Worm (Caenorhabditis elegans): Measurements from ENCODE around the gene eak-7.

Gene eak-7

DNA sequence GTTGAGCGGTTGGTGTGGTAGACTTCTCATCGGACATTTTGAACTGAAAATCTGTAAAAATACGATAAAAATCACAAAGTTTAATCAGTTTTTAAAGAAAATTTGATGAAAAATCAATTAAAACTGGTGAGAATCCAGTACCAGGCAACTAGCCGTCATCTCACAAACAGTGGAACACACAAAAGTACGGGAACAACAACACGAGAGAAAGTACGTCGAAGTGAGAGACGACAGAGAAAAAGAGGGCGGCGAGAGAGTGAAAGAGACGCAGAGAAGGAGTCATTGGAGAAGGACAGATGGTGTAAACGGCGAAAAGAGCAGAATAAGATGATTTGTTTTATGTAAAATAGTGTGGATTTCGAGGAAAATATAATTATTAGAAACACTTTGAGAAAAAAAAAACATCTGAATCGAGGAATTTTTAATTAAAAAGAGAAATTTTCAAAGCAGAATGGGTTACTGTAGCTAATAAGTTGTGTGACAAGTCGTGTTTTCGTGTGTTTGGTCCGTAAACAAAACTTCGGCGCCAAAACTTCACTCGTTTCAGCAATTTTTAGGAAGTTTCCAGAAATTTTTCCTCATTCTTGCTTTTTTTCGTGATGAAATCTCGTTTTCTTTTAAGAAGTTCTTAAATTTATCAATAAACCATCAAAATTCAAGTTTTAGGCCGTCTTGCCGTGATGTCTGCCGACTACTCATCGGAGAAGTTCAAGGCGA is 1.6 kb upstream of the eak-7 start, which contains the start of the genes hsb-1 and let-99:
Gene hsb-1, minus strand, starts transcription at position 51 of the 717 bp plus-strand sequence.
Gene let-99, plus strand, starts transcription at position 667 of the 717 bp plus-strand sequence.
- TF ChIP-seq unc-62 (GFP tag; optimal IDR thresholded peaks at IDR 0.05), result no peak

DNA sequence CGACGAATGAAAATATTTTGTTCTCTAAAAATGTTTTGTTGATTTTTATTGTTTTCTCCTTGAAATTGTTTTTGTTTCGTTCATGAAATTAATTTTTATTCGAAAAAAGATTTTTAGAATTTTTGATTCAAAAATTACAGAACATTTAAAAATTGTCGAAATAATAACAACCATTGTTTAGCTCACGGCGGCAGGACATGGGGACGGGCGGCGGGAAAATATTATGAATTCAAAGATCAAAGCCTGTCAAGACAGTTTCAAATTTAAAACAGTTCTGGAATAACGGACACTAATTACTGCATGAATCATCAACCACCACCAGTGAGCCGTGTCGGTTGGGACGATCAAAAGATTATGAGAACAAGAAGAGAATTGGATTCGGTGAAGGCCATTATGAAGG is 5.2 kb downstream of the eak-7 start, which contains the start of gene snb-7:
Gene snb-7, plus strand, starts transcription at position 301 of the 400 bp plus-strand sequence.
- TF ChIP-seq unc-62 (GFP tag; optimal IDR thresholded peaks at IDR 0.05), result no peak

DNA sequence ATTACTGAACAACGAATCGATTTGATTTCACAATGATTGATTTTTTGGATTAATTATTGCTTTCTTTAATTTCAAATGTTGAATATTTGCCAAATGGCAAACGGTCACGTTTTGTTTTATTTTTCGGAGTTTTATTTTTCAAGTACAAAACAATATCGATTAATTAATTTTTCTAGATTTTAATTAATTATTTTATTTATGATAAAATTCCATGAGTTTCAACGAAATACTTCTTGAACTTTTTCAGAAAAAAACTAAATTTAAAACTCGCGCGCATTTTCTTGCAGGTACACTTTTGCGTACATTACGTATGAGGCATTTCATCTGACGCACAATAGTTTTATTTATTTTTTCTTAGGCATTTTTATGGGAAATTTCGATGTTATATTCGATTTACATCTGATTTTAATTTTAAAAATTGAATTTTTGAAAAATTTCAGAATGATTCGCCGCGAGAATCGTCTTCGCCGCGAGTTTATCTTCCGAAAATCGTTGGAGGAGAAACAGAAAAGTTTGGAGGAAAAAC is 6.8 kb downstream of the eak-7 start, which contains the start of the genes ZK795.2 and ZK795.3:
Gene ZK795.2, minus strand, starts transcription at position 51 of the 526 bp plus-strand sequence.
Gene ZK795.3, plus strand, starts transcription at position 441 of the 526 bp plus-strand sequence.
- TF ChIP-seq unc-62 (GFP tag; optimal IDR thresholded peaks at IDR 0.05), result no peak

DNA sequence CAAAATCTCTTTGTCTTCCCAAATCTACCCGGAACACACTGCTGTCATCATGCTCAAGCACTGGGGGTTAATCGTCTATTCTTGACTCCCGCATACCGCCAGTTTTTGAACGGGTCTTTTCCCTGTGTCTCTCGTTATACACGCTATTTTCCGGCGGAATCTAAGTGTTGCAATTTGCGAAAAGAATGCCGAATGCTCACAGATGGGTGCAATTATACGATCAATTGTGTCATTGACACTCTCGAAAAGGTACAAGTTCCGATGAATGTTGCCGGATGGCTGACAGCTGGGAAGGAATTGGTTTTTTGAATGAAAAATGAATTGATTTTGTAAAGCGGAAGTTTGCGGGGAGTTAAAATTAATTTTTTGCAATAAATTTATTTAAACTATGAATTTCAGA is 13.8 kb downstream of the eak-7 start:
- no peak for TF ChIP-seq unc-62 (GFP tag; optimal IDR thresholded peaks at IDR 0.05)

DNA sequence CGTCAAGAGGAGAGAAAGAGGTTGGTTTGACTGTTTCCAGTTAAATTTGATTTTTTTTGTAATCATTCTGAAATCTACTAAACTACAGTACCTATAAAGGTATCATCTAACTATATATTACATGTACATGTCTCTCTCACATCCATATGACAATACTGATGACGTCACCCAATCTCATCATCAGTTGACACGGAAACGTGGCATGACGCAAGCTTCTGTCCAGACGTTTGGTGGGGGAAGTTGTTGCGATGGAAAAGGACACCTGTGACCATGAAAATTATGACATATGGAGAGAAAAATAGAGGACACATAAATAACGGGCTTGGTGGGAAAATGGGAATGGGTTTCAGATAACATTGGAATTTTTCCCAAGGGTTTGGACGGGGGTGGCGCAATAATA is 16.8 kb downstream of the eak-7 start:
- TF ChIP-seq unc-62 (GFP tag; optimal IDR thresholded peaks at IDR 0.05), result no peak

DNA sequence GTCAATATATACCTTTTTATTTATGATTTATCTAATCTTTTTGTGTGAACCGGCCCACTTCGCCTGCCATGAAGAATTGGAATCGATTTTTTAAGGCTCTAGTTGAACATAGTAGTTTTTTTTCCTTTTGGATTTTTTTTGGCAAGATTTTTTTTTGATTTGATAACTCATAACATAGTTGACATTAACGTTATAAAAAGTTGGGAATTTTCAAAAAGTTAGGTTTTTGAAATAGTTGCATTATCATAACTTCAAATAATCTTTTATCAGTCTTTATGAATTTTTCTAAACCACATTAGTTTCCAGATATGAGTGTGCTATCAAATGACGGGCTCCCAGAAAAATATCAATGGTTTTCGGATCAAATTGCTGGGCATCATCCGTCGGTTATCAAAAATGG is 18.0 kb downstream of the eak-7 start, which contains the start of gene ipmk-1:
Gene ipmk-1, plus strand, starts transcription at position 301 of the 400 bp plus-strand sequence.
- TF ChIP-seq unc-62 (GFP tag; optimal IDR thresholded peaks at IDR 0.05), result no peak

DNA sequence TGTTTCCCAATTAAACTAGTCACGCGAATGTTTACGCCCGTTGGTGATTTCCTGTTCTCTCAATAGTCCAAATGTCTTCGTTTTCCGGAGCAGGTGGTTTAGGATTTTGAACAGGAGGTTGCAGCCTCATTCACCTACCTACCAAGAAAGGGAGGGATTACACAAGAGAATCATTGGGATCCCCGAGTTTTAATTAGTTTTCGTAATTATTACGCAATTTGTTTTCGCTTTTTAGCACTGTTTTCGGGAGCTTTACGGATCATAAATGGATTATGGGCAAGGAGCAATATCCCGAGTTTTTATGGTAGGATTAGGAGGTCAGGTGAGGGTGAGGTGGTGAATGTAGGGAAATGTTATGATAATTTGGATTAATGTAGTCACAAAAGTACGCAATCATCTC is 19.9 kb downstream of the eak-7 start:
- TF ChIP-seq unc-62 (GFP tag; optimal IDR thresholded peaks at IDR 0.05), result no peak

DNA sequence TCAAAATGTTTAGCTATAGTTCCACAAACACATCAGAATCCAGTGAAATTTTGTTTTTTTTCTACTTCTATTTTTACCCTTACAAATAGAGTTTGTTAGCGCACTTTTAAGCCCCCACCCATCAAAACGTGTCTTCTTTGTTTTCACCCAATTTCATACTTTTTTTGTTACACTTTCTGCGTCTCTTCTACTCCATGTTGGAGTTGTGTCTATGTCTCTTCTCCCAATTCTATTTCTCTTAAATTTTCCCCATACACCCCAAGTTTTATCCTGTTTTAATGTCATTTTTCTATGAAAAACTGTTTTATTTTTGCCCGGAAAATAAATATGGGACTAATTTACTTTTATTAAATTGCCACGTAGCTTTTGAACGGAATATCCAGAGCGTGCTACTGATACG is 20.4 kb downstream of the eak-7 start:
- no peak for TF ChIP-seq unc-62 (GFP tag; optimal IDR thresholded peaks at IDR 0.05)

DNA sequence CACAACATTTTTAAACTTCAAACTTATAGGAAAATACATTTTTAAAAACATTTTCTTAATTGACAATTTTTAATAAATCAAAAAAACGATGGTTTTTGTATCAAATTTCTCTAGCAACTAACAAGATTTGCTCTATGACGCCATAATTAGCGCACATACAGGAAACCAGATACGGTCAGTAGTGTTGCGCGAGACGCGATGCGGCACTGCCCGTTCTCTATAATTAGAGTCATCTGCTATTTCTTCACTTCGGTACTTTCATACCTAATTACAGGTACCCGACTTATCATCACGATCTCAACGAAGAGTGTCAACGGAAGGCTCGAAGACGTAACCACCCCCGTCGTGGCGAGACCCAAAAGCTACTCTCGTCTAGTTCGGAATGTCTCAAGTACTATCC is 21.2 kb downstream of the eak-7 start:
- no peak for TF ChIP-seq unc-62 (GFP tag; optimal IDR thresholded peaks at IDR 0.05)

DNA sequence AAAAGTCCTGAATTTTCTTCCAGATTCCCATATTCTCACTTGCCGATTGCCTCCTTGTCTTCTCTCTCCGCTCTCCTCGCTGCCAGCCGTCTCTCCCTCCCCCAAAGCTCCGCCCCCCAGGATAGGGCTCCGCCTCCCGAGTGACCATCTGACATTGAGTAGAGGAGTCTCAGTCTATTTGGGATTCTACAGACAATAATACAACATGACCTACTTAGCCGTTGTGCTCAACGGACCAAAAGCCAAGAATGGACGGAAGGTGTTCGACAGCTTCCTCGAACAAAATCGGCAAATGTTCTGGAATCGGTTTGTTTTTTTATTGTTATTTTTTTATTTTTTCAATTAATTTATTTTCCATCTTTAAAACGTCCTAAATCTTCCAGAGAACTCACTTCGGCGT is 23.8 kb downstream of the eak-7 start, which contains the start of gene ham-1:
Gene ham-1, plus strand, starts transcription at position 173 of the 400 bp plus-strand sequence.
- no peak for TF ChIP-seq unc-62 (GFP tag; optimal IDR thresholded peaks at IDR 0.05)

DNA sequence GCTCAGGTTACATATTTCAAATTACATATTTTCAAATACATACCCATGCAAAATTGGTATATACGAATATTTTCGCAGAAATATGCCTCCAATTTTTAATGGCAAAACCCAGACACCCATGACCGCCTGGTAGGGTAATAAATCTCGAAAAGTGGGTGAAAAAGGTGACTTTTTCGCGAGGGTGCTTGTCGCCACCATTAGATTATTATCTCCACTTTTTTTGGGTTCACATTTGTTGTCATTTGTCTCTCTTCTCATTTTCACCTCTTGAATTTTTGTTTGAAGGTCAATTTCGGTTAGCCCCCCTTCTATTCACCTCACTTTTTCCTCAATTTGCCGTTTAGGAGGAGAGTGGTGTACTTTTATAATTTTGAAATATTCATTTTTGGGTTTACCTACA is 25.5 kb downstream of the eak-7 start:
- TF ChIP-seq unc-62 (GFP tag; optimal IDR thresholded peaks at IDR 0.05), result no peak

DNA sequence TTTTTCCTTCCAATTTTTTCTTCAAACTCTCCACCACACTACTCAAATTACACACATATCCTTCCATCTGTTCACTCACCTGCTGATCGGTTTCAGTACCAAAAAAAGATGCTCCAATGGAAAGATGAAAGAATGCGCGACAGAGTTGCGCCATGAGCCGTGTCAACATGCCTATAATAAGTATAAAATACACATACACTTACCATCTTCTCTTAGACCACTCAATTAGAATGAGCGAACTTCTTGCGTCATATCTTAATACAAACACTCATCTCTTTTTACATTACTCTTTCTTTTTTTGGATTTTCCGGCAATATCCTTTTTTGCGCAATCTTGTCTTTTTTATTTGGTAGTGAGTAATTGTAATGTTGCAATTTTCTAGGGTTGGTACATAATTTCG is 28.1 kb downstream of the eak-7 start:
- TF ChIP-seq unc-62 (GFP tag; optimal IDR thresholded peaks at IDR 0.05), result no peak

DNA sequence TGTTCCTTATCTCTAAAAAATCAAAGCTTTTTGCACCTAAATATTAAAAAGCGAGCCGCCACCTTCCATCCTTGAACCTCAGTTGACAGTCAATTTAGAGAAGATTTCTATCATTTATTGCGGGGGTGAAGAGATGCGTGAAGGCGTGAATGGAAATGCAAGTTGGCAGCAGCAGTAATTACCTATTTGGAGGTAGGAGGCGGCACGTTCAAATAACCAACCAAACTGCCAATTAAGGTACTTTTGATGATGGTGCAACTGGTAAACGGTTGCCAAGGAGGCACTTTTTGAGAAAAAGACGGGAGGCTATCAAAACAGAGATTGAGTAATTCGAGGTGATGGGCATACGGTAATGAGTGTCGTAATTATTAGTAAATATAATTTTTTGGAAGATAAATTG is 29.4 kb downstream of the eak-7 start:
- TF ChIP-seq unc-62 (GFP tag; optimal IDR thresholded peaks at IDR 0.05), result no peak

DNA sequence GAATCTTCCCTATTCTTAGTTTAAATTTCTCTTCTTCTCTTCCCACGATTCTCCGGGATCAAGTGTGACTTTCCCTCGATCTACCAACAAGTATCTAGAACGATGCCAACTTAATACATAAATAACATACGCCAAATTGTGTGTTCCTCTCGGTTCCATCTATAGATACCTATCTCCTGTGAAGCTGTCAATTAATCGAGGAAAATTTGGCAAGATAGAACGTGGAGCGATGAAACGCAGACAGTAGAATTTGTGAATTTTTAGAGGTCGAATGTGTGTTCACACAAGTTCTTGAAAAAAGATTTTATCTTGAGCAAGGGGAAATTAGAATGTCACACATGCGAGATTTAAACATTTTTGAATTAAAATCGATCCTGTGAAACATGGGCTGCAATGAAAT is 34.3 kb downstream of the eak-7 start:
- TF ChIP-seq unc-62 (GFP tag; optimal IDR thresholded peaks at IDR 0.05), result no peak

DNA sequence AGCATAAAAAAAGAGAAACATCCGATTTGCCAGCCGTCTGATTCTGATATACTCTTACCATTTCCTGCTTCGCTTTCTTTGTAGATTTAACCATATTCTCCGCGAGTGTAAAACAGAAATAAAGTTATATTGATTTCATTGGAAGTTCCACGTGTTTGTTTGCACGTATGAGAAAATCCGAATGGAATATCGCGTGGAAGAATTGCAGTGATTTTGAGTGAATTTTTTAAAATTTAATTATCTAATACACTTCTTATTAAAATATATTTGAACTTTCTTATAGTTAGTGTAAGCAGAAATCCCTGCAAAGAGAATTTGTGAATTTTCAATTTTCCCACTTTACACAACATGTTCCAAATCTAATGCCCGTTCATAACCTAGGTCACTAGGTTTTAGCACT is 34.7 kb downstream of the eak-7 start, which contains the start of gene F53B2.5:
Gene F53B2.5, minus strand, starts transcription at position 101 of the 400 bp plus-strand sequence.
- TF ChIP-seq unc-62 (GFP tag; optimal IDR thresholded peaks at IDR 0.05), result no peak

DNA sequence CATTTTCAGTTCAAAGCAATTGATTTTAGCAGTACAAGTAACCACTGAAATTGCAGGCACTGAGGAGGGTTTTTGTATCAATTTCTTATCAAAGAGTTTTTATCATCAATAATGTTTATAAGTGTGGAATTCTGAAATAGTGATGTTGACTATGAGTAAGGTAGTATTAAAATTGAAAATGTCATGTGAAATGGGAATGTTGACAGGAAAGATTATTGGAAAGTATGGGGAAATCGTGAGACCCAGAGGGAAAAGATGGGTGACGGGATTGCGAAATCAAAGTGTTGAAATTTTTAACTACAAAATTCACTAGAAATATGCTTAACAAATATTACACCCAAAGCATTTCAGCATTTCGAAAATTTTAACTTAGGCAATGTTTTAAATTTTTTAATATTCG is 38.6 kb downstream of the eak-7 start, which contains the start of gene F53B2.8:
Gene F53B2.8, minus strand, starts transcription at position 180 of the 400 bp plus-strand sequence.
- TF ChIP-seq unc-62 (GFP tag; optimal IDR thresholded peaks at IDR 0.05), result no peak

DNA sequence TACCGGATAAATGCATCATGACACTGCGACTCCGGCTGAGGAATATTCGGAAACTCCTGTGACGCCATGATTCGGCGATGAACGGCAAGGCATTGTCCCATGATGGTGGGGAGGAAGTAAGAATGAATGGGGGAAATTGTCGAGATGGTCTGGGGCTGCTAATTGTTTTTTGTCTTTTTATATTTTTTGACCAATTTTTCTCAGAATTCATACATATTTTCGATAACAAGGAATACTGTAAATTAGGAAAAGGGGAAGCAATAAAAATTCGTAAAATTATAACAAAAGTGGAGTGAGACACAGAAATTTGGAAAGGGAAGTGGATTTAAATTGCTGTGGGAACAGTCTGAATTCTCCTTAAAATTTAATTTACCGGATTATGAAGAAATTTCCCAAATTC is 40.4 kb downstream of the eak-7 start, which contains the start of gene eak-4:
Gene eak-4, minus strand, starts transcription at position 101 of the 400 bp plus-strand sequence.
- TF ChIP-seq unc-62 (GFP tag; optimal IDR thresholded peaks at IDR 0.05), result no peak

All from whole organism, dauer.